Worm (Caenorhabditis elegans): ENCODE results near the gene R02F2.7.

Gene R02F2.7

DNA sequence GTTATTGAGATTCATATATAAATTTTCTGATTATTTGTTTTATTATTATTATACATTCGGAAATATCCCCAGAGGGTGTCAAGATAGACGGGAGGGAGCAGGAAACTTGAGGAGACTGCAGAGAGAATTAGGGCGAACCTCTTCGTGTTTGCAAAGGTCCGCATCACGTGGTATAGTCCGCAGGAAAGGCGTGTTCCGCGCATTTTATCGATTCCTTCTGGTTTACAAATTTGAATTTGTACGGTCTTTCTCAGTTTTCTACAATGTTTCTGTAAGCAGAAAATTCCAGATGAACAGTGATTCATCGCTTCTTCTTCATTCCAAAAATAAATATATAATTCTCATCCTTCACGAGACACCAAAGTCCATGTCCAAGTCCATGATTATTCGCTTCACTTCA lies 16.4 kb upstream of the R02F2.7 start:
- TF ChIP-seq ceh-39 (tag; optimal IDR thresholded peaks at IDR 0.05) (peak; percentile 58), pha-4 (tag; optimal IDR thresholded peaks at IDR 0.05) (no peak), ceh-43 (GFP tag; optimal IDR thresholded peaks at IDR 0.05) (no peak), bed-3 (GFP tag; optimal IDR thresholded peaks at IDR 0.05) (no peak), M03D4.4 (tag; optimal IDR thresholded peaks at IDR 0.05) (no peak), snpc-4 (tag; optimal IDR thresholded peaks at IDR 0.05) (no peak), blmp-1 (tag; optimal IDR thresholded peaks at IDR 0.05) (no peak), nhr-28 (tag; optimal IDR thresholded peaks at IDR 0.05) (no peak), lin-32 (GFP tag; optimal IDR thresholded peaks at IDR 0.05) (no peak), ces-1 (GFP tag; optimal IDR thresholded peaks at IDR 0.05) (peak; percentile 12), flh-1 (GFP tag; optimal IDR thresholded peaks at IDR 0.05) (no peak), ztf-11 (tag; optimal IDR thresholded peaks at IDR 0.05) (no peak), sptf-1 (tag; optimal IDR thresholded peaks at IDR 0.05) (no peak), nhr-2 (tag; optimal IDR thresholded peaks at IDR 0.05) (no peak)

DNA sequence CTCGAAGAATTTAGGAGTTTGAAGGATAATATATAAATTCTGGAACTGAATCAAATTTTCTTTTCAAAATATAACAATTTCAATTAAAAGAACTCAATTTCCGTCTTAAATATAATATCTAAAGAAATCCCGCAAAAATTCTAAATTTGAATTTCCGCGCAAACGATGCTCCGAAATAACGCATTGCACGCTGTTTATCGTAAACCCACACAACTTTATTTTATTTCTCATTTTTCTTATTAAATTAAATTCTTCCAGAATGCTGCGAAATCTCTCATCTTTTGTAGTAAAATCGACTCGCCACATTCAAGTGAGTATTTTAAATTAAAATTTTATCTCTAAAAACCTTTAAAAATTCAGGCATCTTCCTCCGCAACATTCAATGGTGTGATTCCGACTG lies 15.4 kb upstream of the R02F2.7 start, which contains the start of gene R02F2.9:
Gene R02F2.9 (plus strand): TSS at position 218 of the 400 bp plus-strand sequence.
- TF ChIP-seq mep-1 (tag; optimal IDR thresholded peaks at IDR 0.05), result peak; percentile 21
- no peak for TF ChIP-seq M03D4.4 (tag; optimal IDR thresholded peaks at IDR 0.05)
- peak; percentile 76 for TF ChIP-seq ces-1 (GFP tag; optimal IDR thresholded peaks at IDR 0.05)
- TF ChIP-seq cnd-1 (tag; optimal IDR thresholded peaks at IDR 0.05), result no peak
- no peak for TF ChIP-seq tbx-8 (GFP tag; optimal IDR thresholded peaks at IDR 0.05)
- no peak for TF ChIP-seq nhr-76 (tag; optimal IDR thresholded peaks at IDR 0.05)
- TF ChIP-seq lsy-2 (tag; optimal IDR thresholded peaks at IDR 0.05), result peak; percentile 70
- TF ChIP-seq nhr-12 (tag; optimal IDR thresholded peaks at IDR 0.05), result no peak
- peak; percentile 51 for TF ChIP-seq ceh-39 (tag; optimal IDR thresholded peaks at IDR 0.05)
- TF ChIP-seq lin-13 (tag; optimal IDR thresholded peaks at IDR 0.05), result no peak
- TF ChIP-seq nhr-237 (tag; optimal IDR thresholded peaks at IDR 0.05), result no peak
- TF ChIP-seq snpc-4 (tag; optimal IDR thresholded peaks at IDR 0.05), result no peak

DNA sequence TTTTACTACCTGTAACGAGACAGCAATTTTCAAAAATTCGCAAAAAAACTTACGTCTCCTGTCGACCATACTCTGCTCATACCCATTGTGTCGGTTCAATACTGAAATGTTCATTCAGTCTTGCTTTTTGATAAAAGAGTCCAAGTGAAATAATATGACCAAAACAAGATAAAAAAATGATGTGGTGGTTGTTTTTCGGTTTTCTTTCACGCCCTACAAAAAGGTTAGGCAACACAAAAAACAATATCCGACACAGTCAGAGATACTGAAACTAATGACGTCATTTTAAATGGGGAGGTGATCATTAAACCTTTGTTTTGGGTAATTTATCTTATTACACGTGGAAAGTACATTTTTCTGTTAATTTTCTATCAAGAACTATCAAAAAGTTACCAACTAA lies 11.6 kb upstream of the R02F2.7 start, which contains the start of gene R02F2.8:
Gene R02F2.8 (minus strand): TSS at position 101 of the 400 bp plus-strand sequence.
- TF ChIP-seq zip-8 (tag; optimal IDR thresholded peaks at IDR 0.05) (peak; percentile 49), elt-1 (tag; optimal IDR thresholded peaks at IDR 0.05; ENCODE audit: borderline replicate concordance, insufficient read depth) (no peak)

ce11 chrIII:5487087-5487603 lies 3.6 kb upstream of the R02F2.7 start, which contains the start of gene osg-1:
Gene osg-1, plus strand, starts transcription at chrIII:5487553.
- TF ChIP-seq zip-8 (tag; optimal IDR thresholded peaks at IDR 0.05), result peak; percentile 98
- no peak for TF ChIP-seq unc-62 (GFP tag; optimal IDR thresholded peaks at IDR 0.05)
- TF ChIP-seq nhr-12 (tag; optimal IDR thresholded peaks at IDR 0.05), result no peak

ce11 chrIII:5486345-5486744 lies 2.8 kb upstream of the R02F2.7 start:
- no peak for TF ChIP-seq nhr-2 (tag; optimal IDR thresholded peaks at IDR 0.05)
- TF ChIP-seq unc-120 (tag; optimal IDR thresholded peaks at IDR 0.05; ENCODE audit: poor library complexity, severe bottlenecking), result peak; percentile 58
- peak; percentile 95 for TF ChIP-seq hlh-1 (tag; optimal IDR thresholded peaks at IDR 0.05)
- TF ChIP-seq unc-62 (GFP tag; optimal IDR thresholded peaks at IDR 0.05), result peak; percentile 60

ce11 chrIII:5480889-5481288 lies 2.7 kb downstream of the R02F2.7 start:
- TF ChIP-seq zip-8 (tag; optimal IDR thresholded peaks at IDR 0.05), result peak; percentile 92

DNA sequence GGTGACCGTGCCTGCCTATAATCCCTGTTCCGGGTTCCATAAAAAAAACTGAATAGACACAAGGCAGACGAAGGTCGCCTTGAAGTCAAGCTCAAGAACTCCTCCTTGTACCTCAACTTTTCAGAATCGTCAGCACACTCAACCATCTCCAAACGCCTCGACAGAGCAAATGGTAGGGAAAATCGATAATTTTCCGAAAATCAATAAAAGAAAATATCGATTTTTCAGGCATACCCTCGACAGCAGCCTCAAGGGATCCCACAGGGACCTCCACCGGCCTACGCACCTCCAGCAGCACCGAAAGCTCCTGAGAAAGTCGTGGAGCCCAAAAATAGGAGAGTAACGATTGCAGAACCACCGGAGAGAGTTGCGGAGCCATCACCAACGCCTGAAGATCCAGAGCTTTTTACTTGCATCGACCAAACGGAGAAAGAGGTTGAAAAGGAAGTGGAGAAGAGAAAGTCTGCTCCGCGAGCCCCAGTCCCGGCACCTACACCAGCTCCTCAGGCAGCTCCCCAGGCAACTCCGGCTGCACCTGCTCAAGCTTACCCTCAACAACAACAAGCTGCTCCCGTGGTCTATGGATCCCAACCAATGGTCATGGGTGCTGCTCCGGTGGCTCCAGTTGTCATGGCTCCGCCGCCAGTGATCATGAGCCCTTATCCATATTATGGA lies 3.9 kb downstream of the R02F2.7 start:
- TF ChIP-seq unc-120 (tag; optimal IDR thresholded peaks at IDR 0.05; ENCODE audit: poor library complexity, severe bottlenecking) (no peak), mep-1 (tag; optimal IDR thresholded peaks at IDR 0.05) (no peak), hlh-1 (tag; optimal IDR thresholded peaks at IDR 0.05) (no peak), unc-62 (GFP tag; optimal IDR thresholded peaks at IDR 0.05) (no peak), mab-5 (tag; optimal IDR thresholded peaks at IDR 0.05) (no peak), ceh-39 (tag; optimal IDR thresholded peaks at IDR 0.05) (no peak)
